Fruit fly (Drosophila melanogaster) whole organism, embryonic: Measurements from ENCODE around the gene CG2247.

ENCODE experiments used
- Abd-B ChIP-seq: fragments of 200-800 bp; sonication (Bioruptor generic); optimal IDR thresholded peaks from 2 replicates; lab custom pipeline; 2018; ENCODE audit warnings: missing biosample characterization, mild to moderate bottlenecking, missing genetic modification characterization, moderate library complexity
- CG10431 ChIP-seq: fragments of 200-800 bp; sonication (Bioruptor generic); optimal IDR thresholded peaks from 3 replicates; lab custom pipeline; 2018; ENCODE audit warnings: missing biosample characterization, mild to moderate bottlenecking, missing genetic modification characterization
- CG13424 ChIP-seq: fragments of 200-800 bp; sonication (Bioruptor generic); optimal IDR thresholded peaks from 2 replicates; lab custom pipeline; 2019; ENCODE audit warnings: missing biosample characterization, mild to moderate bottlenecking, missing genetic modification characterization, moderate library complexity
- CG15479 ChIP-seq: fragments of 200-800 bp; sonication (Bioruptor generic); optimal IDR thresholded peaks from 3 replicates; lab custom pipeline; 2019; ENCODE audit warnings: missing biosample characterization, mild to moderate bottlenecking, missing genetic modification characterization, moderate library complexity
- CG16813 ChIP-seq: fragments of 200-800 bp; sonication (Bioruptor generic); IDR thresholded peaks from 3 replicates; pipeline ENCODE4 v1.3.6; 2022; ENCODE audit warnings: missing biosample characterization, missing genetic modification characterization; ENCODE audit not compliant: partially characterized antibody
- CG17359 ChIP-seq: fragments of 200-800 bp; sonication (Bioruptor generic); optimal IDR thresholded peaks from 3 replicates; lab custom pipeline; 2018; ENCODE audit warnings: missing biosample characterization, mild to moderate bottlenecking, missing genetic modification characterization, moderate library complexity
- CG17829 ChIP-seq: fragments of 200-800 bp; optimal IDR thresholded peaks from 2 replicates; lab custom pipeline; 2019; ENCODE audit warnings: missing biosample characterization, mild to moderate bottlenecking, missing genetic modification characterization, moderate library complexity
- CG18262 ChIP-seq: fragments of 200-800 bp; optimal IDR thresholded peaks from 3 replicates; lab custom pipeline; 2019; ENCODE audit warnings: missing biosample characterization, mild to moderate bottlenecking, missing genetic modification characterization, moderate library complexity
- CG30403 ChIP-seq: fragments of 200-800 bp; sonication (Bioruptor generic); optimal IDR thresholded peaks from 3 replicates; lab custom pipeline; 2016; ENCODE audit warnings: missing biosample characterization, missing genetic modification characterization
- CG4282 ChIP-seq: fragments of 200-800 bp; sonication (Bioruptor generic); optimal IDR thresholded peaks from 2 replicates; lab custom pipeline; 2016; ENCODE audit warnings: missing biosample characterization, missing genetic modification characterization
- CG4820 ChIP-seq: fragments of 200-800 bp; sonication (Bioruptor generic); optimal IDR thresholded peaks from 3 replicates; lab custom pipeline; 2016; ENCODE audit warnings: missing biosample characterization, missing genetic modification characterization
- CG7556 ChIP-seq: fragments of 200-800 bp; sonication (Bioruptor generic); optimal IDR thresholded peaks from 2 replicates; lab custom pipeline; 2017; ENCODE audit warnings: missing biosample characterization, mild to moderate bottlenecking, missing genetic modification characterization
- CG7745 ChIP-seq: fragments of 200-800 bp; sonication (Bioruptor generic); optimal IDR thresholded peaks from 2 replicates; lab custom pipeline; 2018; ENCODE audit warnings: missing biosample characterization, mild to moderate bottlenecking, missing genetic modification characterization, moderate library complexity
- CrebB ChIP-seq: fragments of 200-800 bp; sonication (Bioruptor generic); optimal IDR thresholded peaks from 3 replicates; lab custom pipeline; 2018; ENCODE audit warnings: missing biosample characterization, mild to moderate bottlenecking, missing genetic modification characterization
- D19B ChIP-seq: fragments of 200-800 bp; sonication (Bioruptor generic); optimal IDR thresholded peaks from 2 replicates; lab custom pipeline; 2017; ENCODE audit warnings: missing biosample characterization, mild to moderate bottlenecking, missing genetic modification characterization
- Dek ChIP-seq: fragments of 200-800 bp; sonication (Bioruptor generic); optimal IDR thresholded peaks from 3 replicates; lab custom pipeline; 2019; ENCODE audit warnings: missing biosample characterization, mild to moderate bottlenecking, missing genetic modification characterization, moderate library complexity
- Doc3 ChIP-seq: fragments of 200-800 bp; sonication (Bioruptor generic); IDR thresholded peaks from 3 replicates; pipeline ENCODE4 v1.3.6; 2022; ENCODE audit warnings: missing biosample characterization, missing genetic modification characterization; ENCODE audit not compliant: partially characterized antibody
- E2f1 ChIP-seq: fragments of 200-800 bp; sonication (Bioruptor generic); IDR thresholded peaks from 2 replicates; pipeline ENCODE4 v1.3.6; 2022; ENCODE audit warnings: missing biosample characterization, missing genetic modification characterization
- Ets97D ChIP-seq: fragments of 200-800 bp; sonication (Bioruptor generic); optimal IDR thresholded peaks from 3 replicates; lab custom pipeline; 2016; ENCODE audit warnings: missing biosample characterization, missing genetic modification characterization
- Fer3 ChIP-seq: fragments of 200-800 bp; sonication (Bioruptor generic); optimal IDR thresholded peaks from 2 replicates; lab custom pipeline; 2018; ENCODE audit warnings: missing biosample characterization, mild to moderate bottlenecking, missing genetic modification characterization, moderate library complexity
- Gug ChIP-seq: fragments of 200-800 bp; sonication (Bioruptor generic); IDR thresholded peaks from 4 replicates; pipeline ENCODE4 v1.3.6; 2022; ENCODE audit warnings: missing biosample characterization, missing genetic modification characterization
- HLHmδ ChIP-seq: fragments of 200-800 bp; sonication (Bioruptor generic); optimal IDR thresholded peaks from 2 replicates; lab custom pipeline; 2018; ENCODE audit warnings: missing biosample characterization, mild to moderate bottlenecking, missing genetic modification characterization, moderate library complexity
- Hr51 ChIP-seq, 2 experiments: fragments of 200-800 bp; sonication (Bioruptor generic); optimal IDR thresholded peaks; 2 replicates in 1 of 2; 3 replicates in 1 of 2; lab custom pipeline; 2016 to 2018; ENCODE audit warnings: missing biosample characterization in 2 of 2, missing genetic modification characterization in 2 of 2, mild to moderate bottlenecking in 1 of 2, moderate library complexity in 1 of 2
- MTF-1 ChIP-seq: fragments of 200-800 bp; sonication (Bioruptor generic); optimal IDR thresholded peaks from 2 replicates; lab custom pipeline; 2018; ENCODE audit warnings: missing biosample characterization, mild to moderate bottlenecking, missing genetic modification characterization, borderline replicate concordance
- Mes4 ChIP-seq: fragments of 200-800 bp; sonication (Bioruptor generic); optimal IDR thresholded peaks from 2 replicates; lab custom pipeline; 2016; ENCODE audit warnings: missing biosample characterization, missing genetic modification characterization
- NC2β ChIP-seq: fragments of 200-800 bp; sonication (Bioruptor generic); optimal IDR thresholded peaks from 2 replicates; lab custom pipeline; 2016; ENCODE audit warnings: missing biosample characterization, missing genetic modification characterization
- Side ChIP-seq: fragments of 200-800 bp; sonication (Bioruptor generic); optimal IDR thresholded peaks from 2 replicates; lab custom pipeline; 2016; ENCODE audit warnings: missing biosample characterization, missing genetic modification characterization
- Sin3A ChIP-seq: fragments of >200 bp; optimal IDR thresholded peaks from 2 replicates; lab custom pipeline; 2018
- chinmo ChIP-seq: fragments of 200-800 bp; sonication (Bioruptor generic); IDR thresholded peaks from 4 replicates; pipeline ENCODE4 v1.3.6; 2022; ENCODE audit warnings: missing biosample characterization, missing genetic modification characterization; ENCODE audit not compliant: partially characterized antibody
- dmrt11E ChIP-seq: fragments of 200-800 bp; sonication (Bioruptor generic); optimal IDR thresholded peaks from 3 replicates; lab custom pipeline; 2018; ENCODE audit warnings: missing biosample characterization, mild to moderate bottlenecking, missing genetic modification characterization, moderate library complexity
- emc ChIP-seq: fragments of 200-800 bp; sonication (Bioruptor generic); optimal IDR thresholded peaks from 2 replicates; lab custom pipeline; 2016; ENCODE audit warnings: missing biosample characterization, missing genetic modification characterization
- esg ChIP-seq: fragments of 200-800 bp; sonication (Bioruptor generic); conservative IDR thresholded peaks from 2 replicates; pipeline ENCODE4 v1.3.6; 2022; ENCODE audit warnings: missing biosample characterization, missing genetic modification characterization
- eve ChIP-seq, 2 experiments: fragments of >200 bp; optimal IDR thresholded peaks; 2 replicates each; lab custom pipeline; 2017; ENCODE audit warnings: missing biosample characterization in 2 of 2, missing genetic modification characterization in 2 of 2
- eyg ChIP-seq: fragments of 200-800 bp; sonication (Bioruptor generic); optimal IDR thresholded peaks from 3 replicates; lab custom pipeline; 2016; ENCODE audit warnings: missing biosample characterization, missing genetic modification characterization
- fd3F ChIP-seq: fragments of 200-800 bp; sonication (Bioruptor generic); optimal IDR thresholded peaks from 2 replicates; lab custom pipeline; 2018; ENCODE audit warnings: missing biosample characterization, mild to moderate bottlenecking, missing genetic modification characterization, moderate library complexity
- grau ChIP-seq: fragments of 200-800 bp; optimal IDR thresholded peaks from 3 replicates; lab custom pipeline; 2019; ENCODE audit warnings: missing biosample characterization, mild to moderate bottlenecking, missing genetic modification characterization, moderate library complexity
- gsb ChIP-seq: fragments of 200-800 bp; sonication (Bioruptor generic); IDR thresholded peaks from 2 replicates; pipeline ENCODE4 v1.3.6; 2022; ENCODE audit warnings: missing biosample characterization, missing genetic modification characterization
- insv ChIP-seq, 2 experiments: fragments of 200-800 bp; sonication (Bioruptor generic); optimal IDR thresholded peaks; 3 replicates each; lab custom pipeline; 2016 to 2018; ENCODE audit warnings: missing biosample characterization in 2 of 2, missing genetic modification characterization in 2 of 2
- luna ChIP-seq: fragments of 200-800 bp; sonication (Bioruptor generic); optimal IDR thresholded peaks from 2 replicates; lab custom pipeline; 2016; ENCODE audit warnings: missing biosample characterization, missing genetic modification characterization
- mirr ChIP-seq: fragments of 200-800 bp; sonication (Bioruptor generic); optimal IDR thresholded peaks from 3 replicates; lab custom pipeline; 2018; ENCODE audit warnings: missing biosample characterization, mild to moderate bottlenecking, missing genetic modification characterization
- pfk ChIP-seq: fragments of 200-800 bp; sonication (Bioruptor generic); optimal IDR thresholded peaks from 2 replicates; lab custom pipeline; 2018; ENCODE audit warnings: missing biosample characterization, mild to moderate bottlenecking, missing genetic modification characterization, moderate library complexity
- ranshi ChIP-seq: fragments of 200-800 bp; sonication (Bioruptor generic); IDR thresholded peaks from 2 replicates; pipeline ENCODE4 v1.3.6; 2022; ENCODE audit warnings: missing biosample characterization, missing genetic modification characterization
- sens ChIP-seq: fragments of 200-800 bp; sonication (Bioruptor generic); peaks from one replicate; lab custom pipeline; 2016; ENCODE audit warnings: missing biosample characterization, missing genetic modification characterization
- so ChIP-seq: fragments of 200-800 bp; sonication (Bioruptor generic); IDR thresholded peaks from 3 replicates; pipeline ENCODE4 v1.3.6; 2022; ENCODE audit warnings: missing biosample characterization, missing genetic modification characterization
- ssp ChIP-seq: fragments of 200-800 bp; sonication (Bioruptor generic); IDR thresholded peaks from 2 replicates; pipeline ENCODE4 v1.3.6; 2022; ENCODE audit warnings: missing biosample characterization, missing genetic modification characterization
- trem ChIP-seq: fragments of 200-800 bp; optimal IDR thresholded peaks from 3 replicates; lab custom pipeline; 2019; ENCODE audit warnings: missing biosample characterization, mild to moderate bottlenecking, missing genetic modification characterization, moderate library complexity
- wdn ChIP-seq: fragments of 200-800 bp; sonication (Bioruptor generic); IDR thresholded peaks from 2 replicates; pipeline ENCODE4 v1.3.6; 2022; ENCODE audit warnings: missing biosample characterization, missing genetic modification characterization
- zen2 ChIP-seq: fragments of 200-800 bp; sonication (Bioruptor generic); IDR thresholded peaks from 3 replicates; pipeline ENCODE4 v1.3.6; 2022; ENCODE audit warnings: missing biosample characterization, missing genetic modification characterization; ENCODE audit not compliant: partially characterized antibody

Gene CG2247

dm6 chrX:11559728-11560724 lies 51.4 kb downstream of the CG2247 start (continued):
- TF ChIP-seq Fer3, result peak; percentile 84
- TF ChIP-seq CG30403 (GFP tag; lab: Kevin White, UChicago), result peak; percentile 87
- TF ChIP-seq ranshi (GFP tag; lab: Robert Waterston, UW), result peak; percentile 48; the same call in 1 of the 2 replicates
- no peak for TF ChIP-seq CG15479 (GFP tag; lab: Kevin White, UChicago)
- peak; percentile 74 for TF ChIP-seq CG4820 (GFP tag; lab: Kevin White, UChicago)
- peak; percentile 86 for TF ChIP-seq Abd-B (GFP tag; lab: Kevin White, UChicago)
- peak; percentile 76 for TF ChIP-seq so (GFP tag; lab: Robert Waterston, UW)
- TF ChIP-seq gsb (GFP tag; lab: Robert Waterston, UW), result peak; percentile 45; the same call in 1 of the 2 replicates
- no peak for TF ChIP-seq Doc3 (GFP tag; lab: Robert Waterston, UW)
- no peak for TF ChIP-seq HLHmδ (GFP tag; lab: Kevin White, UChicago)
- peak; percentile 23 for TF ChIP-seq dmrt11E
- peak; percentile 13 for TF ChIP-seq mirr (GFP tag; lab: Kevin White, UChicago)
- no peak for TF ChIP-seq NC2β
- TF ChIP-seq Hr51 (GFP tag; optimal IDR thresholded peaks at IDR 0.05; lab: Kevin White, UChicago), result peak in 1 of 2 experiments; percentile 94
- no peak for TF ChIP-seq luna (GFP tag; lab: Kevin White, UChicago)
- TF ChIP-seq Dek (tag; lab: Kevin White, UChicago), result peak; percentile 90
- TF ChIP-seq eyg (GFP tag; lab: Kevin White, UChicago), result no peak
- TF ChIP-seq CG7556, result peak; percentile 94
- peak in 1 of 2 experiments; percentile 58 for TF ChIP-seq insv (GFP tag; optimal IDR thresholded peaks at IDR 0.05; lab: Kevin White, UChicago)
- TF ChIP-seq fd3F (GFP tag; lab: Kevin White, UChicago), result peak; percentile 85
- TF ChIP-seq eve (GFP tag; optimal IDR thresholded peaks at IDR 0.05; lab: Kevin White, UChicago), result no peak
- TF ChIP-seq pfk (GFP tag; lab: Kevin White, UChicago), result no peak
- peak; percentile 91 for TF ChIP-seq CG13424 (tag; lab: Kevin White, UChicago)
- TF ChIP-seq E2f1, result peak; percentile 42
- no peak for TF ChIP-seq CG16813 (GFP tag; lab: Robert Waterston, UW)
- TF ChIP-seq trem (tag; lab: Kevin White, UChicago), result peak; percentile 58
- peak; percentile 63 for TF ChIP-seq esg (GFP tag; lab: Robert Waterston, UW)
- TF ChIP-seq CG7745 (tag; lab: Kevin White, UChicago), result no peak
- TF ChIP-seq zen2 (GFP tag; lab: Robert Waterston, UW), result no peak
- TF ChIP-seq Sin3A, result no peak
- TF ChIP-seq sens (GFP tag; lab: Kevin White, UChicago), result peak; percentile 91
- peak; percentile 62 for TF ChIP-seq D19B (GFP tag; lab: Kevin White, UChicago)
- 0 out of 4 replicates have a peak, but pooled peaks have one; percentile 17 for TF ChIP-seq Gug (GFP tag; lab: Robert Waterston, UW)
- no peak for TF ChIP-seq CG4282 (GFP tag; lab: Kevin White, UChicago)
- no peak for TF ChIP-seq Ets97D
- peak; percentile 74 for TF ChIP-seq CrebB (tag; lab: Kevin White, UChicago)
- TF ChIP-seq emc, result no peak
- TF ChIP-seq CG18262 (tag; lab: Kevin White, UChicago), result peak; percentile 87
- peak; percentile 38; the same call in 1 of the 2 replicates for TF ChIP-seq wdn (GFP tag; lab: Robert Waterston, UW)
- TF ChIP-seq CG17359, result peak; percentile 88
- TF ChIP-seq CG10431, result no peak
- TF ChIP-seq grau (tag; lab: Kevin White, UChicago), result peak; percentile 92
- TF ChIP-seq Side (GFP tag; lab: Kevin White, UChicago), result peak; percentile 4
- peak; percentile 87; the same call in 3 of the 4 replicates for TF ChIP-seq chinmo (GFP tag; lab: Robert Waterston, UW)
- no peak for TF ChIP-seq MTF-1 (GFP tag; lab: Kevin White, UChicago)
- TF ChIP-seq ssp (GFP tag; lab: Robert Waterston, UW), result peak; percentile 47; the same call in 1 of the 2 replicates
- TF ChIP-seq CG17829 (tag; lab: Kevin White, UChicago), result peak; percentile 87
- TF ChIP-seq Mes4 (GFP tag; lab: Kevin White, UChicago), result no peak
